Worm (Caenorhabditis elegans): ENCODE data around the gene F23H11.2.

F23H11.2 gene

DNA sequence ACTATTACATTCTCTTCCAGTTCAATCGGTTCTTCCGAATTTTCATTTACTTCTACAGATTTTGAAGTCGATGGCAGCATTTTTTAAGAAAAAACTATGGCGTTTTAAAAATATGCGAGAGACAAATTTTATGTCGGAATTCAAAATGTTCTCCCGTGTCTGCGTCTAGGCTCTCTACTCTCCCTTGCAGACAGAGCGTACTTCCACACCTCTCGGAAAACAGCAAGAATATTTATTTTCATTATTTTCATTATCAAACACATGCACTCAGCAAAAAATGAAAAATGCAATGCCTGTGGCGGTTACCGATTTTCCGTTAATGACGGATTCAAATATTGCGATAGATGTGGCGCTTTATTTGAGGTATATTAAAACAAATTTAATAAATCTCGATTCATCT, at the start of gene F23H11.2, which contains the start of gene ztf-18:
TSS of gene F23H11.2 (plus strand) at position 223 of the 400 bp plus-strand sequence.
TSS of gene ztf-18 (minus strand) at position 188 of the 400 bp plus-strand sequence.
- TF ChIP-seq dao-5 (tag; optimal IDR thresholded peaks at IDR 0.05) (no peak), him-1 (tag; optimal IDR thresholded peaks at IDR 0.05) (no peak)

- TF ChIP-seq dao-5 (tag; optimal IDR thresholded peaks at IDR 0.05) (no peak), W03F9.2 (tag; optimal IDR thresholded peaks at IDR 0.05) (no peak), him-1 (tag; optimal IDR thresholded peaks at IDR 0.05) (no peak)
Observed at ce11 chrIII:852296-852695, 43.3 kb upstream of the F23H11.2 start, which contains the start of gene moma-1. Gene moma-1, minus strand, starts transcription at chrIII:852396.

DNA sequence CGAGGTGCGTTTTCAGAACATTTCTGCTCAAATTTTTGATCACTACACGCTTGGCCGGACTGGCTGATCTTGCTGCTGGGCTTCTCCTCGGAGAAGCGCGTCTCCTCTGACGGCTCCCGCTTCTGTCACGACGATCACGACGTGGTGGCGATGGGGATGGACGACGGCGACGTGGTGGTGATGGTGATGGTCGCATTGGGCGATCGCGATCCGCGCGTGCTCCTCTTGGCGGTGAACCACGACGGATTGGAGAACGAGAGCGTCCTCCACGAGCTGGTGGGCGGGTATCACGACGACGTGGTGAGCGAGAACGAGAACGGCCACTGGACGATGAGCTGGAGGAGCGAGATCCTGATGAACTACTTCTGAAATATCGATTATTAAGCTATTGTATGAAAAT, 42.1 kb upstream of the F23H11.2 start:
- no peak for TF ChIP-seq dao-5 (tag; optimal IDR thresholded peaks at IDR 0.05)
- TF ChIP-seq W03F9.2 (tag; optimal IDR thresholded peaks at IDR 0.05) = no peak
- no peak for TF ChIP-seq him-1 (tag; optimal IDR thresholded peaks at IDR 0.05)

- TF ChIP-seq dao-5 (tag; optimal IDR thresholded peaks at IDR 0.05) (no peak), him-1 (tag; optimal IDR thresholded peaks at IDR 0.05) (no peak), W03F9.2 (tag; optimal IDR thresholded peaks at IDR 0.05) (no peak)
Observed at ce11 chrIII:853859-854359, 41.6 kb upstream of the F23H11.2 start, which contains the start of the genes rnp-5 and tag-51. Gene rnp-5, minus strand, starts transcription at chrIII:853909. Gene tag-51, plus strand, starts transcription at chrIII:854221.

ce11 chrIII:856260-856659, 39.3 kb upstream of the F23H11.2 start, which contains the start of gene K02F3.12:
Gene K02F3.12, plus strand, starts transcription at chrIII:856560.
- TF ChIP-seq dao-5 (tag; optimal IDR thresholded peaks at IDR 0.05) (no peak), W03F9.2 (tag; optimal IDR thresholded peaks at IDR 0.05) (no peak), him-1 (tag; optimal IDR thresholded peaks at IDR 0.05) (no peak)

ce11 chrIII:856908-857307, 38.6 kb upstream of the F23H11.2 start:
- TF ChIP-seq dao-5 (tag; optimal IDR thresholded peaks at IDR 0.05) = no peak
- TF ChIP-seq W03F9.2 (tag; optimal IDR thresholded peaks at IDR 0.05) = no peak
- TF ChIP-seq him-1 (tag; optimal IDR thresholded peaks at IDR 0.05) = no peak

- TF ChIP-seq him-1 (tag; optimal IDR thresholded peaks at IDR 0.05) = no peak
- TF ChIP-seq dao-5 (tag; optimal IDR thresholded peaks at IDR 0.05) = no peak
- TF ChIP-seq W03F9.2 (tag; optimal IDR thresholded peaks at IDR 0.05) = no peak
Observed at ce11 chrIII:859898-860297, 35.6 kb upstream of the F23H11.2 start, which contains the start of gene exos-4.2. Gene exos-4.2, plus strand, starts transcription at chrIII:860198.

DNA sequence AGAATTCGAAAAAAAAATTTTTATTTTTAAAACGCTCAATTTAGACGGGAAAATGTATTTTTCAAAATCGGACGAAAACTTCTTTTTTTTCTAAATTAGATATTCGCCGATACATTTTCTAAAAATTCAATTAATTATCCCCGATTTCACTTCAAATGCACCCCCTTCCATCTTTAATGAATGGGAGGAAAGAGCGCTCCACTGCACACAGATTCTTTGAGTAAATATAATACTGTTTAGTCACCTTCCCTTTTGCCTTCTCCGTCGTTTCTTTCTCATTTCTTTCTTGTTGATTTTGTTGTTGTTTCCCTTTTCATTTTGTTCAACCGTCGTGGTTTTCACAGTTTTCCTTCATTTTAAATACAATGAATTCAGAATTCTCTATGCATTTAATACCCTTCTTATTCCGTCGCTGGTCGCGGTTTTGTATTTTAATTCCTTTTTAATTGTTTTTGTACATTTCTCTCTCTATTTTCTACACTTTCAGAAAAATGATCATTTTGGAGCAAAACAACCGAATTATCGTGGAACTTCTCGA, 33.7 kb upstream of the F23H11.2 start, which contains the start of gene arx-4:
TSS of gene arx-4 (plus strand) at position 488 of the 538 bp plus-strand sequence.
- TF ChIP-seq W03F9.2 (tag; optimal IDR thresholded peaks at IDR 0.05) (no peak), dao-5 (tag; optimal IDR thresholded peaks at IDR 0.05) (no peak), him-1 (tag; optimal IDR thresholded peaks at IDR 0.05) (no peak)

DNA sequence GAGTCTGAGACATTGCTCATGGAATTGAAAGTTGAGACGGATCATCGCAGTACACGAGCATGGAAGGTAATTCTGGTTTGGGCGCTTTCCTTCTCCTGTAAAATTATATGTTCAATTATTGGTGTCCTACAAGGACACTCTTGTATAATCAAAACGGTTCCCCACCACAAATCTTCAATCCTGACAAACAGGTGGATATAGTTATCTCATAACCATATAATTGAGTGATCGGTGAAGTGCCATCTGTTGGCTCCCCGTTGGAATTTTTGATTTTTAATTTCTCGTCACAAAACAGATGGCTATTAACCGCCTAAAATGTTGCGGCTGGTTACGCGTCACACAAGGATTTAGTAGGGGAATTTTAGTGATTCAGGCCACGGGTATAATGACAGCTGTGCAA, 26.7 kb upstream of the F23H11.2 start:
- TF ChIP-seq W03F9.2 (tag; optimal IDR thresholded peaks at IDR 0.05) (no peak), him-1 (tag; optimal IDR thresholded peaks at IDR 0.05) (no peak), dao-5 (tag; optimal IDR thresholded peaks at IDR 0.05) (no peak)

DNA sequence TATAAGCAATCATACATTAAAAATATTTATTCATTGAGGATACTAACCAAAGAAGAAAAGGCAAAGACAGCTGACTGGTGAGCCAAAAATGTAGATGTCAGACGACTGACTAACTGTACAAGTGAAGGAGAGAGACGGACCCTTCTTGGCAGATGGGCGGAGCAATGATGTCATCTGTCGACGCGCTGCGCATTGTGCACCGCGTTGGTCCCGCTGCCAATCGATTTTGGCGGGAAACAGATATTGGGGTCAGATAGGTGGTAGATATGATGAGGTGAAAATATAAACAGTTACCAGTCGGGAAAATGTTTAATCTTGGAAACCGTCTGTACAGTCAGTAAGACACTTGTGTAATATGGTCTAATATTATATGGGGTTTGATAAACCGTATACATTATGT, 25.7 kb upstream of the F23H11.2 start, which contains the start of gene T24C4.2:
TSS of gene T24C4.2 (minus strand) at position 101 of the 400 bp plus-strand sequence.
- TF ChIP-seq him-1 (tag; optimal IDR thresholded peaks at IDR 0.05) = no peak
- TF ChIP-seq dao-5 (tag; optimal IDR thresholded peaks at IDR 0.05) = no peak
- no peak for TF ChIP-seq W03F9.2 (tag; optimal IDR thresholded peaks at IDR 0.05)

ce11 chrIII:870555-870954, 25.0 kb upstream of the F23H11.2 start:
- TF ChIP-seq him-1 (tag; optimal IDR thresholded peaks at IDR 0.05) = no peak
- TF ChIP-seq W03F9.2 (tag; optimal IDR thresholded peaks at IDR 0.05) = no peak
- TF ChIP-seq dao-5 (tag; optimal IDR thresholded peaks at IDR 0.05) = no peak

DNA sequence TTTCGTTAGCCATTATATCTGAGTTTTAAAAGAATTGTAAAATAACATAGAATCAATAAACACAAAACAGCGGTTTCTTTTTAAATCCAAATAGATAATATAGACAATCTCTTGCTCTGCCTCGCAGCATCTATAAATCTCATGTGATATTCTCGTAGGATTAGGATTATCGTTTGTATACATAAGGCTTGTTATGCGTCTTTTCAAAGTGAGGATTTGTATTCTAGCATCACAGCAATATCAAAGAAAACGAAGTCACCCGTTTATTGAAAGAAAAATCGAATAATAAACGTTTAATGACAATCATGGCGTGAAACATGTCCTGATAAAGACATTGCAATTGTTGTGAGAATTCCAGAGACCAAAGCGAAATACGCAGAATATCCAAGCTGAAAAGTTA, 23.2 kb upstream of the F23H11.2 start, which contains the start of the genes T24C4.3 and clc-20:
TSS of gene T24C4.3 (minus strand) at position 101 of the 400 bp plus-strand sequence.
TSS of gene clc-20 (plus strand) at position 211 of the 400 bp plus-strand sequence.
- no peak for TF ChIP-seq him-1 (tag; optimal IDR thresholded peaks at IDR 0.05)
- TF ChIP-seq W03F9.2 (tag; optimal IDR thresholded peaks at IDR 0.05) = no peak
- no peak for TF ChIP-seq dao-5 (tag; optimal IDR thresholded peaks at IDR 0.05)

DNA sequence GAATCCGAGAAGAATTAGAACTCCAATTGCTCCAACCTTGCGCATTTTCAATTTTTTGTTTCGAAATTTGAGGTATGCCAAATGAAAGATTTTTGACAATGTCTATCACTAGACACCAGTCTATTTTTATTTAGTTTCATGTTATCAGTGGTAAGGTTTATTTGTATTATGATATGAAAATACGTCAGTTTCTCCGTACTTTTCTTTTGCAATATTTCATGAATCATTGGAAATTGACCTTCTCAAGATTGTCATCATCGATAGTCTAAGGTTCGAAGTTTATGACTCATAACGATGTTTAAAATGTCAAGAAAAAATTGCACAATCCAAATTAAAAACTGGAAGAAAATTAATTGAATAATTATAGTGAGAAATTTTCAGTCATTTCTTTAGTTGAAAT, 22.1 kb upstream of the F23H11.2 start, which contains the start of gene clc-19:
TSS of gene clc-19 (minus strand) at position 135 of the 400 bp plus-strand sequence.
- TF ChIP-seq W03F9.2 (tag; optimal IDR thresholded peaks at IDR 0.05) (no peak), him-1 (tag; optimal IDR thresholded peaks at IDR 0.05) (no peak), dao-5 (tag; optimal IDR thresholded peaks at IDR 0.05) (no peak)

ce11 chrIII:879634-880033, 15.9 kb upstream of the F23H11.2 start, which contains the start of the genes T24C4.5 and ucr-2.3:
Gene T24C4.5, minus strand, starts transcription at chrIII:879734.
Gene ucr-2.3, plus strand, starts transcription at chrIII:879860.
- TF ChIP-seq him-1 (tag; optimal IDR thresholded peaks at IDR 0.05) (no peak), dao-5 (tag; optimal IDR thresholded peaks at IDR 0.05) (no peak), W03F9.2 (tag; optimal IDR thresholded peaks at IDR 0.05) (no peak)

Measured in whole organism, L4/young adult.